Worm (Caenorhabditis elegans): ENCODE measurements around the gene gpa-2.
A peak's percentile ranks its signal among the peaks of the same experiment; 100 is the strongest.
"Not testable (repeated sequence)": the region's sequence is repeated elsewhere in the genome, so short reads cannot be mapped to it uniquely, and the experiment has no call there.

The gpa-2 gene

ce11 chrV:8340924-8341323, 29.9 kb upstream of the gpa-2 start, which contains the start of gene C08D8.7:
TSS of gene C08D8.7 (plus strand) at chrV:8341224.
- TF ChIP-seq unc-62, flh-1, sem-2 (GFP tag; optimal IDR thresholded peaks at IDR 0.05): not testable (repeated sequence)

ce11 chrV:8342416-8342815, 28.4 kb upstream of the gpa-2 start:
- TF ChIP-seq blmp-1 (tag; optimal IDR thresholded peaks at IDR 0.05) (no peak), unc-39 (tag; optimal IDR thresholded peaks at IDR 0.05) (no peak), elt-3 (tag; optimal IDR thresholded peaks at IDR 0.05) (no peak), lin-13 (tag; optimal IDR thresholded peaks at IDR 0.05) (no peak), nhr-76 (tag; optimal IDR thresholded peaks at IDR 0.05) (no peak), ceh-39 (tag; optimal IDR thresholded peaks at IDR 0.05) (no peak), nhr-12 (tag; optimal IDR thresholded peaks at IDR 0.05) (no peak), tbx-8 (GFP tag; optimal IDR thresholded peaks at IDR 0.05) (no peak), lsy-2 (tag; optimal IDR thresholded peaks at IDR 0.05) (no peak), ces-1 (GFP tag; optimal IDR thresholded peaks at IDR 0.05) (no peak), mab-5 (tag; optimal IDR thresholded peaks at IDR 0.05) (no peak), ceh-83 (GFP tag; optimal IDR thresholded peaks at IDR 0.05) (no peak), pha-4 (tag; optimal IDR thresholded peaks at IDR 0.05) (no peak), ztf-11 (tag; optimal IDR thresholded peaks at IDR 0.05) (no peak)

ce11 chrV:8345436-8345835, 25.4 kb upstream of the gpa-2 start, which contains the start of gene C08D8.1:
TSS of gene C08D8.1 (plus strand) at chrV:8345759.
- TF ChIP-seq flh-1 (GFP tag; optimal IDR thresholded peaks at IDR 0.05) = no peak
- TF ChIP-seq nhr-2 (tag; optimal IDR thresholded peaks at IDR 0.05) = no peak
- TF ChIP-seq snpc-4 (tag; optimal IDR thresholded peaks at IDR 0.05) = no peak
- TF ChIP-seq sem-2 (GFP tag; optimal IDR thresholded peaks at IDR 0.05) = no peak
- no peak for TF ChIP-seq sptf-1 (tag; optimal IDR thresholded peaks at IDR 0.05)
- TF ChIP-seq lin-32 (GFP tag; optimal IDR thresholded peaks at IDR 0.05) = no peak

- TF ChIP-seq lin-13 (tag; optimal IDR thresholded peaks at IDR 0.05) (no peak), ceh-39 (tag; optimal IDR thresholded peaks at IDR 0.05) (no peak), ceh-43 (GFP tag; optimal IDR thresholded peaks at IDR 0.05) (no peak), blmp-1 (tag; optimal IDR thresholded peaks at IDR 0.05) (no peak), lin-32 (GFP tag; optimal IDR thresholded peaks at IDR 0.05) (no peak), elt-3 (tag; optimal IDR thresholded peaks at IDR 0.05) (no peak), nhr-12 (tag; optimal IDR thresholded peaks at IDR 0.05) (no peak), unc-120 (tag; optimal IDR thresholded peaks at IDR 0.05; ENCODE audit: poor library complexity, severe bottlenecking) (peak; percentile 23), mab-5 (tag; optimal IDR thresholded peaks at IDR 0.05) (no peak), pha-4 (tag; optimal IDR thresholded peaks at IDR 0.05) (peak; percentile 40), ces-1 (GFP tag; optimal IDR thresholded peaks at IDR 0.05) (peak; percentile 19), nhr-2 (tag; optimal IDR thresholded peaks at IDR 0.05) (no peak), hlh-1 (tag; optimal IDR thresholded peaks at IDR 0.05) (peak; percentile 9), unc-39 (tag; optimal IDR thresholded peaks at IDR 0.05) (no peak), ztf-11 (tag; optimal IDR thresholded peaks at IDR 0.05) (no peak), unc-62 (GFP tag; optimal IDR thresholded peaks at IDR 0.05) (peak; percentile 35), lsy-2 (tag; optimal IDR thresholded peaks at IDR 0.05) (no peak), cnd-1 (tag; optimal IDR thresholded peaks at IDR 0.05) (no peak), elt-1 (tag; optimal IDR thresholded peaks at IDR 0.05; ENCODE audit: borderline replicate concordance, insufficient read depth) (no peak), bed-3 (GFP tag; optimal IDR thresholded peaks at IDR 0.05) (no peak), mls-2 (tag; optimal IDR thresholded peaks at IDR 0.05) (no peak), ceh-83 (GFP tag; optimal IDR thresholded peaks at IDR 0.05) (no peak), ham-2 (GFP tag; optimal IDR thresholded peaks at IDR 0.05) (no peak), nhr-237 (tag; optimal IDR thresholded peaks at IDR 0.05) (no peak), flh-1 (GFP tag; optimal IDR thresholded peaks at IDR 0.05) (no peak), zip-8 (tag; optimal IDR thresholded peaks at IDR 0.05) (no peak), nhr-28 (tag; optimal IDR thresholded peaks at IDR 0.05) (no peak), snpc-4 (tag; optimal IDR thresholded peaks at IDR 0.05) (no peak), tbx-8 (GFP tag; optimal IDR thresholded peaks at IDR 0.05) (no peak), nhr-76 (tag; optimal IDR thresholded peaks at IDR 0.05) (no peak), sptf-1 (tag; optimal IDR thresholded peaks at IDR 0.05) (peak; percentile 26), drap-1 (GFP tag; optimal IDR thresholded peaks at IDR 0.05) (peak; percentile 19), mep-1 (tag; optimal IDR thresholded peaks at IDR 0.05) (peak; percentile 29), sem-2 (GFP tag; optimal IDR thresholded peaks at IDR 0.05) (no peak), M03D4.4 (tag; optimal IDR thresholded peaks at IDR 0.05) (peak; percentile 22)
These were observed 21.8 kb upstream of the gpa-2 start for ce11 chrV:8348959-8349389.

All from whole organism, mixed stage, embryonic.